Fruit fly (Drosophila melanogaster) whole organism, wandering third instar larva: Measurements from ENCODE around the gene nuf.

Experiments used
- N ChIP-seq: fragments of >200 bp; optimal IDR thresholded peaks from 2 replicates; lab custom pipeline; 2018; ENCODE audit warnings: missing biosample characterization, missing external identifiers, missing genetic modification characterization
- Rel ChIP-seq, 2 experiments: fragments of 200-800 bp; sonication (Bioruptor generic) in 1 of 2; optimal IDR thresholded peaks; 2 replicates in 1 of 2; 3 replicates in 1 of 2; lab custom pipeline; 2016 to 2019; ENCODE audit warnings: mild to moderate bottlenecking in 2 of 2, missing biosample characterization in 2 of 2, missing genetic modification characterization in 2 of 2, moderate library complexity in 1 of 2
- psq ChIP-seq: fragments of 200-800 bp; sonication (Bioruptor generic); optimal IDR thresholded peaks from 3 replicates; lab custom pipeline; 2017; ENCODE audit warnings: missing biosample characterization, mild to moderate bottlenecking, missing genetic modification characterization, moderate library complexity

- peak; percentile 81 for TF ChIP-seq Rel (GFP tag; optimal IDR thresholded peaks at IDR 0.05; lab: Kevin White, UChicago)
- TF ChIP-seq Rel (tag; optimal IDR thresholded peaks at IDR 0.05; lab: Kevin White, UChicago): no peak
- peak; percentile 98 for TF ChIP-seq psq (GFP tag; lab: Kevin White, UChicago)
- TF ChIP-seq N: no peak
Measured at dm6 chr3L:14272109-14273070, 81.7 kb downstream of the nuf start.
